Fruit fly (Drosophila melanogaster): ENCODE results near the gene Cyt-c-d.

DNA sequence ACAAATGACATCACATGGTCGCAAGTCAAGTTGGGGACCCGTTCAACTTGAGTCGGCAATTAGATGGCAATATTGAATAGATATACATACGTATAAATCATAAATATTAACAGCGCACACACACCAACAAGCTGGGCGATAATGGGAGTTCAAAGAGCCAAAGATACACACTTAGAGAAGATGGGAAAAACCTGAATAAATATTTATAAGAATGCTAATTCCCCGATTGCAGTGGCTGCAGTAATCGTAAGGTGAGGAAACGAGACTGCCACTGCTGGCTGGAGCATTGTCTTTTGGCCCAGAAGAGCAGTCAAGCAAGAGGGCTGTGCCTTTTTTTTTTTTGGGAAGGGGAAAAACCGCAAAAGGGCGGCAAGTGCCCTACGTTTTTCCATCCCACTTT is 5.5 kb upstream of the Cyt-c-d start:
- no peak for TF ChIP-seq ey (GFP tag; optimal IDR thresholded peaks at IDR 0.05)
- no peak for TF ChIP-seq usp (GFP tag; optimal IDR thresholded peaks at IDR 0.05)
- no peak for TF ChIP-seq pan (optimal IDR thresholded peaks at IDR 0.05)
- no peak for TF ChIP-seq Mio (GFP tag; optimal IDR thresholded peaks at IDR 0.05)
- TF ChIP-seq CrebA (GFP tag; optimal IDR thresholded peaks at IDR 0.05; ENCODE audit: borderline replicate concordance): no peak
- no peak for TF ChIP-seq woc (GFP tag; optimal IDR thresholded peaks at IDR 0.05)
- no peak for TF ChIP-seq psq (GFP tag; optimal IDR thresholded peaks at IDR 0.05)
